Fruit fly (Drosophila melanogaster) whole organism, embryonic: ENCODE results near the gene CG42718.

Source experiments
- Abd-B ChIP-seq: fragments of 200-800 bp; sonication (Bioruptor generic); optimal IDR thresholded peaks from 2 replicates; lab custom pipeline; 2018; ENCODE audit warnings: missing biosample characterization, mild to moderate bottlenecking, missing genetic modification characterization, moderate library complexity
- CG14965 ChIP-seq: fragments of 200-800 bp; sonication (Bioruptor generic); optimal IDR thresholded peaks from 2 replicates; lab custom pipeline; 2016; ENCODE audit warnings: missing biosample characterization, missing genetic modification characterization, borderline replicate concordance
- CG15011 ChIP-seq: fragments of 200-800 bp; sonication (Bioruptor generic); optimal IDR thresholded peaks from 3 replicates; lab custom pipeline; 2018; ENCODE audit warnings: missing biosample characterization, mild to moderate bottlenecking, missing genetic modification characterization
- CG7357 ChIP-seq: fragments of 200-800 bp; sonication (Bioruptor generic); IDR thresholded peaks from 3 replicates; pipeline ENCODE4 v1.3.6; 2022; ENCODE audit warnings: missing biosample characterization, missing genetic modification characterization
- CG9609 ChIP-seq: fragments of 200-800 bp; sonication (Bioruptor generic); optimal IDR thresholded peaks from 3 replicates; lab custom pipeline; 2016; ENCODE audit warnings: missing biosample characterization, missing genetic modification characterization
- Hr78 ChIP-seq, 2 experiments: fragments of 200-800 bp in 1 of 2; fragments of >200 bp in 1 of 2; sonication (Bioruptor generic) in 1 of 2; optimal IDR thresholded peaks; 2 replicates each; lab custom pipeline; 2017 to 2019; ENCODE audit warnings: missing biosample characterization in 2 of 2, missing genetic modification characterization in 2 of 2, mild to moderate bottlenecking in 1 of 2, moderate library complexity in 1 of 2
- ac ChIP-seq: fragments of 200-800 bp; sonication (Bioruptor generic); optimal IDR thresholded peaks from 3 replicates; lab custom pipeline; 2017; ENCODE audit warnings: missing biosample characterization, mild to moderate bottlenecking, missing genetic modification characterization
- hb ChIP-seq: fragments of 200-800 bp; sonication (Bioruptor generic); IDR thresholded peaks from 3 replicates; pipeline ENCODE4 v1.3.6; 2022; ENCODE audit warnings: missing biosample characterization, missing genetic modification characterization; ENCODE audit not compliant: partially characterized antibody
- hth ChIP-seq: fragments of >200 bp; optimal IDR thresholded peaks from 2 replicates; lab custom pipeline; 2017; ENCODE audit warnings: inconsistent platforms

dm6 chr3L:16357187-16357728 lies 36.2 kb upstream of the CG42718 start:
- TF ChIP-seq CG14965 = no peak
- no peak for TF ChIP-seq Abd-B (GFP tag; lab: Kevin White, UChicago)
- no peak for TF ChIP-seq CG15011
- TF ChIP-seq Hr78 (GFP tag; optimal IDR thresholded peaks at IDR 0.05; lab: Kevin White, UChicago) = no peak
- no peak for TF ChIP-seq CG7357
- no peak for TF ChIP-seq CG9609 (GFP tag; lab: Kevin White, UChicago)
- TF ChIP-seq hth = no peak
- no peak for TF ChIP-seq hb (GFP tag; lab: Robert Waterston, UW)
- no peak for TF ChIP-seq ac
